Worm (Caenorhabditis elegans): ENCODE data around the gene F46G11.6.

The F46G11.6 gene

ce11 chrX:5781294-5781693 lies 5.0 kb upstream of the F46G11.6 start:
- TF ChIP-seq lsy-12 (tag; optimal IDR thresholded peaks at IDR 0.05) = no peak
- TF ChIP-seq pha-4 (tag; optimal IDR thresholded peaks at IDR 0.05) = peak; percentile 62

- TF ChIP-seq sea-2 (GFP tag; optimal IDR thresholded peaks at IDR 0.05) (no peak), ztf-4 (tag; optimal IDR thresholded peaks at IDR 0.05) (no peak), elt-3 (tag; optimal IDR thresholded peaks at IDR 0.05) (no peak), nhr-76 (tag; optimal IDR thresholded peaks at IDR 0.05) (no peak), elt-2 (tag; optimal IDR thresholded peaks at IDR 0.05) (peak; percentile 52), ama-1 (optimal IDR thresholded peaks at IDR 0.05) (no peak), ceh-82 (tag; optimal IDR thresholded peaks at IDR 0.05) (no peak), eor-1 (tag; optimal IDR thresholded peaks at IDR 0.05) (no peak), mml-1 (tag; optimal IDR thresholded peaks at IDR 0.05) (no peak), ztf-11 (tag; optimal IDR thresholded peaks at IDR 0.05) (no peak), nhr-12 (tag; optimal IDR thresholded peaks at IDR 0.05) (no peak), zag-1 (tag; optimal IDR thresholded peaks at IDR 0.05) (no peak), fkh-10 (GFP tag; optimal IDR thresholded peaks at IDR 0.05) (no peak), nhr-28 (tag; optimal IDR thresholded peaks at IDR 0.05) (no peak), nhr-25 (tag; optimal IDR thresholded peaks at IDR 0.05) (peak; percentile 46), lin-39 (tag; optimal IDR thresholded peaks at IDR 0.05) (no peak), skn-1 (tag; optimal IDR thresholded peaks at IDR 0.05) (peak; percentile 30), egl-5 (tag; optimal IDR thresholded peaks at IDR 0.05) (no peak), lin-15B (tag; optimal IDR thresholded peaks at IDR 0.05) (no peak), pqm-1 (tag; optimal IDR thresholded peaks at IDR 0.05) (no peak), pha-4 (tag; optimal IDR thresholded peaks at IDR 0.05) (no peak), ceh-9 (tag; optimal IDR thresholded peaks at IDR 0.05) (no peak), fkh-2 (tag; optimal IDR thresholded peaks at IDR 0.05) (no peak), mdl-1 (tag; optimal IDR thresholded peaks at IDR 0.05) (no peak), tbx-2 (tag; optimal IDR thresholded peaks at IDR 0.05) (peak; percentile 36), nhr-23 (tag; optimal IDR thresholded peaks at IDR 0.05) (peak; percentile 32), ZK546.5 (tag; optimal IDR thresholded peaks at IDR 0.05) (no peak), jun-1 (tag; optimal IDR thresholded peaks at IDR 0.05) (no peak), unc-62 (GFP tag; optimal IDR thresholded peaks at IDR 0.05) (no peak), nhr-43 (tag; optimal IDR thresholded peaks at IDR 0.05; ENCODE audit: poor library complexity, severe bottlenecking) (peak; percentile 60), aly-2 (tag; optimal IDR thresholded peaks at IDR 0.05) (no peak), elt-1 (tag; optimal IDR thresholded peaks at IDR 0.05) (no peak), nhr-237 (tag; optimal IDR thresholded peaks at IDR 0.05) (no peak), nhr-77 (tag; optimal IDR thresholded peaks at IDR 0.05) (no peak), ceh-16 (tag; optimal IDR thresholded peaks at IDR 0.05) (no peak), unc-39 (tag; optimal IDR thresholded peaks at IDR 0.05) (no peak), nhr-67 (tag; optimal IDR thresholded peaks at IDR 0.05) (no peak), nfya-1 (tag; optimal IDR thresholded peaks at IDR 0.05; ENCODE audit: insufficient read depth) (peak; percentile 58), ceh-28 (tag; optimal IDR thresholded peaks at IDR 0.05) (peak; percentile 5), nhr-11 (tag; optimal IDR thresholded peaks at IDR 0.05) (no peak), hmg-11 (tag; optimal IDR thresholded peaks at IDR 0.05) (peak; percentile 55), fos-1 (tag; optimal IDR thresholded peaks at IDR 0.05) (no peak), lsy-12 (tag; optimal IDR thresholded peaks at IDR 0.05) (peak; percentile 47), daf-12 (tag; optimal IDR thresholded peaks at IDR 0.05) (no peak)
Measured at ce11 chrX:5782153-5782552, 4.1 kb upstream of the F46G11.6 start, which contains the start of gene gakh-1. TSS of gene gakh-1 (plus strand) at chrX:5782499.

- TF ChIP-seq egl-5 (tag; optimal IDR thresholded peaks at IDR 0.05) = no peak
- TF ChIP-seq lsy-12 (tag; optimal IDR thresholded peaks at IDR 0.05) = no peak
- TF ChIP-seq nhr-23 (tag; optimal IDR thresholded peaks at IDR 0.05) = peak; percentile 31
Measured at ce11 chrX:5787861-5788260, 1.6 kb downstream of the F46G11.6 start, which contains the start of gene F46G11.2. TSS of gene F46G11.2 (plus strand) at chrX:5788161.
